Worm (Caenorhabditis elegans): Measurements from ENCODE around the gene T04G9.7.

Gene T04G9.7

ce11 chrX:785368-785767, 14.7 kb downstream of the T04G9.7 start:
- no peak for TF ChIP-seq unc-120 (tag; optimal IDR thresholded peaks at IDR 0.05; ENCODE audit: poor library complexity, severe bottlenecking)
- no peak for TF ChIP-seq zip-8 (tag; optimal IDR thresholded peaks at IDR 0.05)
- TF ChIP-seq drap-1 (GFP tag; optimal IDR thresholded peaks at IDR 0.05), result no peak
- TF ChIP-seq ces-1 (GFP tag; optimal IDR thresholded peaks at IDR 0.05), result no peak
- no peak for TF ChIP-seq mep-1 (tag; optimal IDR thresholded peaks at IDR 0.05)
- no peak for TF ChIP-seq sptf-1 (tag; optimal IDR thresholded peaks at IDR 0.05)
- no peak for TF ChIP-seq lsy-2 (tag; optimal IDR thresholded peaks at IDR 0.05)
- no peak for TF ChIP-seq elt-3 (tag; optimal IDR thresholded peaks at IDR 0.05)
- TF ChIP-seq nhr-2 (tag; optimal IDR thresholded peaks at IDR 0.05), result no peak
- no peak for TF ChIP-seq mab-5 (tag; optimal IDR thresholded peaks at IDR 0.05)
- TF ChIP-seq pha-4 (tag; optimal IDR thresholded peaks at IDR 0.05), result no peak
- TF ChIP-seq nhr-12 (tag; optimal IDR thresholded peaks at IDR 0.05), result no peak

- TF ChIP-seq ces-1 (GFP tag; optimal IDR thresholded peaks at IDR 0.05) (peak; percentile 57), elt-3 (tag; optimal IDR thresholded peaks at IDR 0.05) (no peak), snpc-4 (tag; optimal IDR thresholded peaks at IDR 0.05) (no peak), cnd-1 (tag; optimal IDR thresholded peaks at IDR 0.05) (no peak), unc-62 (GFP tag; optimal IDR thresholded peaks at IDR 0.05) (no peak), lin-13 (tag; optimal IDR thresholded peaks at IDR 0.05) (no peak), sptf-1 (tag; optimal IDR thresholded peaks at IDR 0.05) (no peak), nhr-2 (tag; optimal IDR thresholded peaks at IDR 0.05) (no peak), ceh-83 (GFP tag; optimal IDR thresholded peaks at IDR 0.05) (no peak), mls-2 (tag; optimal IDR thresholded peaks at IDR 0.05) (no peak), nhr-76 (tag; optimal IDR thresholded peaks at IDR 0.05) (no peak), mep-1 (tag; optimal IDR thresholded peaks at IDR 0.05) (peak; percentile 55), ceh-43 (GFP tag; optimal IDR thresholded peaks at IDR 0.05) (no peak), nhr-237 (tag; optimal IDR thresholded peaks at IDR 0.05) (no peak), nhr-28 (tag; optimal IDR thresholded peaks at IDR 0.05) (no peak), ham-2 (GFP tag; optimal IDR thresholded peaks at IDR 0.05) (peak; percentile 43), tbx-8 (GFP tag; optimal IDR thresholded peaks at IDR 0.05) (no peak), zip-8 (tag; optimal IDR thresholded peaks at IDR 0.05) (no peak), ceh-39 (tag; optimal IDR thresholded peaks at IDR 0.05) (peak; percentile 91), unc-39 (tag; optimal IDR thresholded peaks at IDR 0.05) (no peak), hlh-1 (tag; optimal IDR thresholded peaks at IDR 0.05) (no peak)
These were observed 17.4 kb downstream of the T04G9.7 start, which contains the start of gene attf-5 for ce11 chrX:787992-788391. TSS of gene attf-5 (plus strand) at chrX:788353.

ce11 chrX:789848-790247, 19.2 kb downstream of the T04G9.7 start:
- TF ChIP-seq ham-2 (GFP tag; optimal IDR thresholded peaks at IDR 0.05) (no peak), tbx-8 (GFP tag; optimal IDR thresholded peaks at IDR 0.05) (no peak), flh-1 (GFP tag; optimal IDR thresholded peaks at IDR 0.05) (no peak), nhr-237 (tag; optimal IDR thresholded peaks at IDR 0.05) (no peak), ztf-11 (tag; optimal IDR thresholded peaks at IDR 0.05) (no peak), sem-2 (GFP tag; optimal IDR thresholded peaks at IDR 0.05) (no peak), zip-8 (tag; optimal IDR thresholded peaks at IDR 0.05) (no peak), nhr-76 (tag; optimal IDR thresholded peaks at IDR 0.05) (no peak), bed-3 (GFP tag; optimal IDR thresholded peaks at IDR 0.05) (no peak)

- TF ChIP-seq lin-13 (tag; optimal IDR thresholded peaks at IDR 0.05) (no peak), ceh-39 (tag; optimal IDR thresholded peaks at IDR 0.05) (no peak), lsy-2 (tag; optimal IDR thresholded peaks at IDR 0.05) (no peak), zip-8 (tag; optimal IDR thresholded peaks at IDR 0.05) (no peak), unc-120 (tag; optimal IDR thresholded peaks at IDR 0.05; ENCODE audit: poor library complexity, severe bottlenecking) (no peak), nhr-28 (tag; optimal IDR thresholded peaks at IDR 0.05) (no peak)
These were observed 20.0 kb downstream of the T04G9.7 start for ce11 chrX:790593-790992.

ce11 chrX:802478-802877, 31.8 kb downstream of the T04G9.7 start, which contains the start of gene gtr-1:
TSS of gene gtr-1 (plus strand) at chrX:802778.
- no peak for TF ChIP-seq pha-4 (tag; optimal IDR thresholded peaks at IDR 0.05)
- TF ChIP-seq elt-1 (tag; optimal IDR thresholded peaks at IDR 0.05; ENCODE audit: borderline replicate concordance, insufficient read depth), result no peak
- no peak for TF ChIP-seq lsy-2 (tag; optimal IDR thresholded peaks at IDR 0.05)
- no peak for TF ChIP-seq ceh-43 (GFP tag; optimal IDR thresholded peaks at IDR 0.05)
- TF ChIP-seq mab-5 (tag; optimal IDR thresholded peaks at IDR 0.05), result no peak
- no peak for TF ChIP-seq unc-62 (GFP tag; optimal IDR thresholded peaks at IDR 0.05)
- no peak for TF ChIP-seq nhr-12 (tag; optimal IDR thresholded peaks at IDR 0.05)
- no peak for TF ChIP-seq M03D4.4 (tag; optimal IDR thresholded peaks at IDR 0.05)
- no peak for TF ChIP-seq snpc-4 (tag; optimal IDR thresholded peaks at IDR 0.05)
- no peak for TF ChIP-seq zip-8 (tag; optimal IDR thresholded peaks at IDR 0.05)

Data from whole organism, mixed stage, embryonic.